Fruit fly (Drosophila melanogaster) whole organism, embryonic: Measurements from ENCODE around the gene CG43322.

Source experiments
- BEAF-32 ChIP-seq: fragments of 200-800 bp; sonication (Bioruptor generic); optimal IDR thresholded peaks from 3 replicates; lab custom pipeline; 2017; ENCODE audit warnings: missing biosample characterization, missing genetic modification characterization, mild to moderate bottlenecking, moderate library complexity, missing genetic modification reagents
- Bgb ChIP-seq: fragments of 200-800 bp; sonication (Bioruptor generic); IDR thresholded peaks from 2 replicates; pipeline ENCODE4 v1.3.6; 2022; ENCODE audit warnings: missing biosample characterization, missing genetic modification characterization; ENCODE audit not compliant: partially characterized antibody
- CG10267 ChIP-seq: fragments of 200-800 bp; sonication (Bioruptor generic); optimal IDR thresholded peaks from 2 replicates; lab custom pipeline; 2018; ENCODE audit warnings: missing biosample characterization, mild to moderate bottlenecking, missing genetic modification characterization, moderate library complexity
- CG11504 ChIP-seq: fragments of 200-800 bp; sonication (Bioruptor generic); optimal IDR thresholded peaks from 3 replicates; lab custom pipeline; 2019; ENCODE audit warnings: missing biosample characterization, mild to moderate bottlenecking, missing genetic modification characterization, moderate library complexity
- CG12236 ChIP-seq: fragments of 200-800 bp; sonication (Bioruptor generic); optimal IDR thresholded peaks from 2 replicates; lab custom pipeline; 2016; ENCODE audit warnings: missing biosample characterization, missing genetic modification characterization
- CG1233 ChIP-seq: fragments of 200-800 bp; sonication (Bioruptor generic); optimal IDR thresholded peaks from 4 replicates; lab custom pipeline; 2018; ENCODE audit warnings: missing biosample characterization, mild to moderate bottlenecking, missing genetic modification characterization
- CG12391 ChIP-seq: fragments of 200-800 bp; sonication (Bioruptor generic); optimal IDR thresholded peaks from 3 replicates; lab custom pipeline; 2018; ENCODE audit warnings: missing biosample characterization, mild to moderate bottlenecking, missing genetic modification characterization, moderate library complexity
- CG13287 ChIP-seq: fragments of 200-800 bp; sonication (Bioruptor generic); IDR thresholded peaks from 2 replicates; pipeline ENCODE4 v1.3.6; 2022; ENCODE audit warnings: missing biosample characterization, missing genetic modification characterization; ENCODE audit not compliant: partially characterized antibody
- CG14710 ChIP-seq: fragments of 200-800 bp; sonication (Bioruptor generic); optimal IDR thresholded peaks from 3 replicates; lab custom pipeline; 2019; ENCODE audit warnings: missing biosample characterization, mild to moderate bottlenecking, missing genetic modification characterization, moderate library complexity
- CG14965 ChIP-seq: fragments of 200-800 bp; sonication (Bioruptor generic); optimal IDR thresholded peaks from 2 replicates; lab custom pipeline; 2016; ENCODE audit warnings: missing biosample characterization, missing genetic modification characterization, borderline replicate concordance
- CG15514 ChIP-seq: fragments of 200-800 bp; sonication (Bioruptor generic); optimal IDR thresholded peaks from 3 replicates; lab custom pipeline; 2017; ENCODE audit warnings: missing biosample characterization, missing genetic modification characterization, mild to moderate bottlenecking, moderate library complexity, missing genetic modification reagents
- CG15696 ChIP-seq: fragments of 200-800 bp; sonication (Bioruptor generic); optimal IDR thresholded peaks from 2 replicates; lab custom pipeline; 2019; ENCODE audit warnings: missing biosample characterization, mild to moderate bottlenecking, missing genetic modification characterization, moderate library complexity
- CG17568 ChIP-seq: fragments of 200-800 bp; sonication (Bioruptor generic); optimal IDR thresholded peaks from 2 replicates; lab custom pipeline; 2018; ENCODE audit warnings: missing biosample characterization, mild to moderate bottlenecking, missing genetic modification characterization, moderate library complexity
- CG17829 ChIP-seq: fragments of 200-800 bp; optimal IDR thresholded peaks from 2 replicates; lab custom pipeline; 2019; ENCODE audit warnings: missing biosample characterization, mild to moderate bottlenecking, missing genetic modification characterization, moderate library complexity
- CG18262 ChIP-seq: fragments of 200-800 bp; optimal IDR thresholded peaks from 3 replicates; lab custom pipeline; 2019; ENCODE audit warnings: missing biosample characterization, mild to moderate bottlenecking, missing genetic modification characterization, moderate library complexity
- CG2120 ChIP-seq: fragments of 200-800 bp; sonication (Bioruptor generic); optimal IDR thresholded peaks from 3 replicates; lab custom pipeline; 2016; ENCODE audit warnings: missing biosample characterization, missing genetic modification characterization
- CG2712 ChIP-seq: fragments of 200-800 bp; optimal IDR thresholded peaks from 3 replicates; lab custom pipeline; 2019; ENCODE audit warnings: missing biosample characterization, mild to moderate bottlenecking, missing genetic modification characterization, moderate library complexity
- CG30020 ChIP-seq: fragments of 200-800 bp; optimal IDR thresholded peaks from 2 replicates; lab custom pipeline; 2019; ENCODE audit warnings: missing biosample characterization, mild to moderate bottlenecking, missing genetic modification characterization, moderate library complexity
- CG6272 ChIP-seq: fragments of 200-800 bp; sonication (Bioruptor generic); IDR thresholded peaks from 2 replicates; pipeline ENCODE4 v1.3.6; 2022; ENCODE audit warnings: missing biosample characterization, missing genetic modification characterization
- CG6654 ChIP-seq: fragments of 200-800 bp; sonication (Bioruptor generic); optimal IDR thresholded peaks from 2 replicates; lab custom pipeline; 2017; ENCODE audit warnings: missing biosample characterization, mild to moderate bottlenecking, missing genetic modification characterization
- CG8281 ChIP-seq: fragments of 200-800 bp; sonication (Bioruptor generic); optimal IDR thresholded peaks from 2 replicates; lab custom pipeline; 2018; ENCODE audit warnings: missing biosample characterization, mild to moderate bottlenecking, missing genetic modification characterization, moderate library complexity
- CG8924 ChIP-seq: fragments of 200-800 bp; optimal IDR thresholded peaks from 3 replicates; lab custom pipeline; 2019; ENCODE audit warnings: missing biosample characterization, mild to moderate bottlenecking, missing genetic modification characterization, moderate library complexity
- CG9797 ChIP-seq: fragments of 200-800 bp; sonication (Bioruptor generic); optimal IDR thresholded peaks from 3 replicates; lab custom pipeline; 2018; ENCODE audit warnings: missing biosample characterization, mild to moderate bottlenecking, missing genetic modification characterization
- CG9932 ChIP-seq: fragments of 200-800 bp; sonication (Bioruptor generic); IDR thresholded peaks from 2 replicates; pipeline ENCODE4 v1.3.6; 2022; ENCODE audit warnings: missing biosample characterization, missing genetic modification characterization
- CkIIα-i1 ChIP-seq: fragments of 200-800 bp; sonication (Bioruptor generic); IDR thresholded peaks from 2 replicates; pipeline ENCODE4 v1.3.6; 2022; ENCODE audit warnings: missing biosample characterization, missing genetic modification characterization
- Doc2 ChIP-seq: fragments of 200-800 bp; sonication (Bioruptor generic); IDR thresholded peaks from 2 replicates; pipeline ENCODE4 v1.3.6; 2022; ENCODE audit warnings: missing biosample characterization, missing genetic modification characterization
- Dp ChIP-seq: fragments of 200-800 bp; sonication (Bioruptor generic); optimal IDR thresholded peaks from 2 replicates; lab custom pipeline; 2018; ENCODE audit warnings: missing biosample characterization, mild to moderate bottlenecking, missing genetic modification characterization, moderate library complexity
- E2f2 ChIP-seq: fragments of 200-800 bp; sonication (Bioruptor generic); IDR thresholded peaks from 2 replicates; pipeline ENCODE4 v1.3.6; 2022; ENCODE audit warnings: missing biosample characterization, missing genetic modification characterization
- MESR4 ChIP-seq: fragments of 200-800 bp; sonication (Bioruptor generic); optimal IDR thresholded peaks from 2 replicates; lab custom pipeline; 2018; ENCODE audit warnings: missing biosample characterization, mild to moderate bottlenecking, missing genetic modification characterization, moderate library complexity
- Myb ChIP-seq: fragments of 200-800 bp; sonication (Bioruptor generic); optimal IDR thresholded peaks from 2 replicates; lab custom pipeline; 2016; ENCODE audit warnings: missing biosample characterization, missing genetic modification characterization
- NC2α ChIP-seq: fragments of 200-800 bp; sonication (Bioruptor generic); optimal IDR thresholded peaks from 2 replicates; lab custom pipeline; 2016; ENCODE audit warnings: missing biosample characterization, missing genetic modification characterization
- Rx ChIP-seq: fragments of 200-800 bp; sonication (Bioruptor generic); IDR thresholded peaks from 2 replicates; pipeline ENCODE4 v1.3.6; 2022; ENCODE audit warnings: missing biosample characterization, missing genetic modification characterization
- YL-1 ChIP-seq: fragments of 200-800 bp; sonication (Bioruptor generic); optimal IDR thresholded peaks from 3 replicates; lab custom pipeline; 2017; ENCODE audit warnings: missing biosample characterization, mild to moderate bottlenecking, missing genetic modification characterization
- cad ChIP-seq: fragments of >200 bp; optimal IDR thresholded peaks from 2 replicates; lab custom pipeline; 2017; ENCODE audit warnings: missing biosample characterization, missing genetic modification characterization
- caup ChIP-seq: fragments of 200-800 bp; sonication (Bioruptor generic); optimal IDR thresholded peaks from 3 replicates; lab custom pipeline; 2017; ENCODE audit warnings: missing biosample characterization, mild to moderate bottlenecking, missing genetic modification characterization, moderate library complexity; ENCODE audit not compliant: severe bottlenecking
- exex ChIP-seq: fragments of 200-800 bp; sonication (Bioruptor generic); optimal IDR thresholded peaks from 4 replicates; lab custom pipeline; 2018; ENCODE audit warnings: missing biosample characterization, mild to moderate bottlenecking, missing genetic modification characterization, moderate library complexity
- insv ChIP-seq, 2 experiments: fragments of 200-800 bp; sonication (Bioruptor generic); optimal IDR thresholded peaks; 3 replicates each; lab custom pipeline; 2016 to 2018; ENCODE audit warnings: missing biosample characterization in 2 of 2, missing genetic modification characterization in 2 of 2
- ken ChIP-seq: fragments of 200-800 bp; sonication (Bioruptor generic); IDR thresholded peaks from 3 replicates; pipeline ENCODE4 v1.3.6; 2022; ENCODE audit warnings: missing biosample characterization, missing genetic modification characterization
- lilli ChIP-seq: fragments of 200-800 bp; sonication (Bioruptor generic); optimal IDR thresholded peaks from 3 replicates; lab custom pipeline; 2016; ENCODE audit warnings: missing biosample characterization, missing genetic modification characterization
- pfk ChIP-seq: fragments of 200-800 bp; sonication (Bioruptor generic); optimal IDR thresholded peaks from 2 replicates; lab custom pipeline; 2018; ENCODE audit warnings: missing biosample characterization, mild to moderate bottlenecking, missing genetic modification characterization, moderate library complexity
- pnt ChIP-seq: fragments of 200-800 bp; sonication (Bioruptor generic); optimal IDR thresholded peaks from 3 replicates; lab custom pipeline; 2016; ENCODE audit warnings: missing biosample characterization, missing genetic modification characterization
- pzg ChIP-seq: fragments of 200-800 bp; sonication (Bioruptor generic); optimal IDR thresholded peaks from 3 replicates; lab custom pipeline; 2018; ENCODE audit warnings: missing biosample characterization, mild to moderate bottlenecking, missing genetic modification characterization, moderate library complexity
- sens ChIP-seq: fragments of 200-800 bp; sonication (Bioruptor generic); peaks from one replicate; lab custom pipeline; 2016; ENCODE audit warnings: missing biosample characterization, missing genetic modification characterization
- seq ChIP-seq: fragments of 200-800 bp; sonication (Bioruptor generic); IDR thresholded peaks from 2 replicates; pipeline ENCODE4 v1.3.6; 2022; ENCODE audit warnings: missing biosample characterization, missing genetic modification characterization
- sima ChIP-seq: fragments of 200-800 bp; sonication (Bioruptor generic); optimal IDR thresholded peaks from 2 replicates; lab custom pipeline; 2016; ENCODE audit warnings: missing biosample characterization, missing genetic modification characterization
- slp2 ChIP-seq: fragments of 200-800 bp; sonication (Bioruptor generic); optimal IDR thresholded peaks from 2 replicates; lab custom pipeline; 2016; ENCODE audit warnings: missing biosample characterization, missing genetic modification characterization
- so ChIP-seq: fragments of 200-800 bp; sonication (Bioruptor generic); IDR thresholded peaks from 3 replicates; pipeline ENCODE4 v1.3.6; 2022; ENCODE audit warnings: missing biosample characterization, missing genetic modification characterization
- sr ChIP-seq: fragments of 200-800 bp; sonication (Bioruptor generic); IDR thresholded peaks from 3 replicates; pipeline ENCODE4 v1.3.6; 2022; ENCODE audit warnings: missing biosample characterization, missing genetic modification characterization
- toy ChIP-seq: fragments of 200-800 bp; sonication (Bioruptor generic); IDR thresholded peaks from 2 replicates; pipeline ENCODE4 v1.3.6; 2022; ENCODE audit warnings: missing biosample characterization, missing genetic modification characterization

The CG43322 gene

DNA sequence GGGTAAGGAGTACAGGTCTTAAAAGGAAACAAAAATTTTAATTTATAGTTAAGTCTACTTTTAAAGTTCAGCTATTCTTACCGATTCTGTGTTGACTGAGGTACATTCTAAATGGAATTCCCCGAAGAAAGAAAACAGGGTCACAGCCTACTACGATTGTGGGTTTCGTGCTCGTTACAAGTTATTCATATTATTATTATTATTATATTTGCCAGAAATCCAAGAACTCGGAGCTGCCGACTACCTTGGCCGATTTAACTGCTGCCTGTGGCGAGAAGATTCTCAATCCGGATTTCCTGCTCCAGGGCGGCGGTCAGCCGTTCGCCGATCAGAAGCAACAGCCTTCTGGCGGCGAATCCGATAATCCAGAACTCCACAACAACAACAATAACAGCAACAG is 47.6 kb downstream of the CG43322 start, which contains the start of gene Mst27D:
TSS of gene Mst27D (minus strand) at position 101 of the 400 bp plus-strand sequence.
- TF ChIP-seq CG15514 (GFP tag; lab: Kevin White, UChicago), result no peak
- TF ChIP-seq CG15696 (tag; lab: Kevin White, UChicago), result no peak
- no peak for TF ChIP-seq CG6654 (GFP tag; lab: Kevin White, UChicago)
- no peak for TF ChIP-seq pnt (GFP tag; lab: Kevin White, UChicago)
- no peak for TF ChIP-seq sima (GFP tag; lab: Kevin White, UChicago)
- TF ChIP-seq CkIIα-i1 (GFP tag; lab: Robert Waterston, UW), result no peak
- TF ChIP-seq sr (GFP tag; lab: Robert Waterston, UW), result no peak
- no peak for TF ChIP-seq CG14965

DNA sequence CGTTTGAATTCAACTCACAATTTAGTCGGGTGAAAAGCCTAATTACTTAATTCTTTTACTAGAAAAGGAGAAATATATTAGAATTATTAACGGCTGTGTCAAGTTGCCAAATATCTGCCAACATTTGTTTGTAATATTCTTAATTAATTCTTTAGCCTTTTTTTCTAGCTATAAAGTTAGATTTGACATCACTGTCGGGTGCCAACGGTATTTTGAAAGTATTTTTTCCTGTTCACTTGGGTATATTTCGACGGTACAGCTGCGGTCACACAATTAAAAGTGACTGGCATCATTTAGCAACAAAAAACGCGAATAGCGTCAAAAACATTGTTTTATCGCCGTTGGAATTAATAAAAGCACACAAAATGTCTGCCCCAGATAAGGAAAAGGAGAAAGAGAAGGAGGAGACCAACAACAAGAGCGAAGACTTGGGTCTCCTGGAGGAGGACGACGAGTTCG is 50.6 kb downstream of the CG43322 start, which contains the start of gene Sem1:
TSS of gene Sem1 (plus strand) at position 266 of the 459 bp plus-strand sequence.
- TF ChIP-seq Bgb (GFP tag; lab: Robert Waterston, UW) (no peak), seq (GFP tag; lab: Robert Waterston, UW) (no peak), CG14710 (tag; lab: Kevin White, UChicago) (peak; percentile 50), CG9932 (GFP tag; lab: Robert Waterston, UW) (peak; percentile 39; the same call in 1 of the 2 replicates), CG9797 (GFP tag; lab: Kevin White, UChicago) (peak; percentile 59), YL-1 (peak; percentile 31), cad (no peak), CG8281 (no peak), CG17568 (GFP tag; lab: Kevin White, UChicago) (no peak), CG10267 (tag; lab: Kevin White, UChicago) (peak; percentile 11), pfk (GFP tag; lab: Kevin White, UChicago) (no peak), sens (GFP tag; lab: Kevin White, UChicago) (peak; percentile 54), slp2 (GFP tag; lab: Kevin White, UChicago) (no peak), CG8924 (tag; lab: Kevin White, UChicago) (peak; percentile 12), CG2712 (tag; lab: Kevin White, UChicago) (peak; percentile 17), insv (GFP tag; optimal IDR thresholded peaks at IDR 0.05; lab: Kevin White, UChicago) (no peak), CG1233 (no peak), Doc2 (GFP tag; lab: Robert Waterston, UW) (no peak), CG13287 (GFP tag; lab: Robert Waterston, UW) (peak; percentile 16), ken (GFP tag; lab: Robert Waterston, UW) (no peak), Dp (GFP tag; lab: Kevin White, UChicago) (peak; percentile 34), toy (no peak), CG6272 (GFP tag; lab: Robert Waterston, UW) (no peak), CG14965 (no peak), lilli (peak; percentile 6), Myb (peak; percentile 42), CG2120 (GFP tag; lab: Kevin White, UChicago) (peak; percentile 22), so (GFP tag; lab: Robert Waterston, UW) (no peak), MESR4 (GFP tag; lab: Kevin White, UChicago) (peak; percentile 52), CG12236 (GFP tag; lab: Kevin White, UChicago) (no peak), CG18262 (tag; lab: Kevin White, UChicago) (peak; percentile 4), caup (no peak), Rx (GFP tag; lab: Robert Waterston, UW) (no peak), BEAF-32 (peak; percentile 7), CG17829 (tag; lab: Kevin White, UChicago) (peak; percentile 8), CG12391 (tag; lab: Kevin White, UChicago) (peak; percentile 13), E2f2 (peak; percentile 36; the same call in 1 of the 2 replicates), NC2α (no peak), pzg (peak; percentile 55), CG11504 (tag; lab: Kevin White, UChicago) (peak; percentile 65), exex (tag; lab: Kevin White, UChicago) (no peak), CG30020 (tag; lab: Kevin White, UChicago) (peak; percentile 47)
